Worm (Caenorhabditis elegans) whole organism, midembryonic: ENCODE data around the gene C16D2.1.

ENCODE experiments used
- T22C8.4 ChIP-seq: fragments of 200-800 bp; sonication (Bioruptor generic); IDR thresholded peaks from 2 replicates; pipeline ENCODE4 v1.3.6; 2022; ENCODE audit warnings: missing genetic modification characterization, missing compliant biosample characterization
- cog-1 ChIP-seq: sonication (generic microtip); optimal IDR thresholded peaks from 2 replicates; lab custom pipeline; 2016; ENCODE audit warnings: missing genetic modification characterization, missing compliant biosample characterization
- flt-1 ChIP-seq: fragments of 200-800 bp; sonication (Bioruptor generic); IDR thresholded peaks from 2 replicates; pipeline ENCODE4 v1.3.6; 2022; ENCODE audit warnings: missing genetic modification characterization, missing compliant biosample characterization
- ref-1 ChIP-seq: fragments of 200-800 bp; sonication (Bioruptor generic); conservative IDR thresholded peaks from 2 replicates; pipeline ENCODE4 v1.3.6; 2022; ENCODE audit warnings: missing genetic modification reagents, missing genetic modification characterization, missing compliant biosample characterization
- tab-1 ChIP-seq: fragments of 200-800 bp; sonication (Bioruptor generic); IDR thresholded peaks from 2 replicates; pipeline ENCODE4 v1.3.6; 2022; ENCODE audit warnings: missing genetic modification characterization, missing compliant biosample characterization

DNA sequence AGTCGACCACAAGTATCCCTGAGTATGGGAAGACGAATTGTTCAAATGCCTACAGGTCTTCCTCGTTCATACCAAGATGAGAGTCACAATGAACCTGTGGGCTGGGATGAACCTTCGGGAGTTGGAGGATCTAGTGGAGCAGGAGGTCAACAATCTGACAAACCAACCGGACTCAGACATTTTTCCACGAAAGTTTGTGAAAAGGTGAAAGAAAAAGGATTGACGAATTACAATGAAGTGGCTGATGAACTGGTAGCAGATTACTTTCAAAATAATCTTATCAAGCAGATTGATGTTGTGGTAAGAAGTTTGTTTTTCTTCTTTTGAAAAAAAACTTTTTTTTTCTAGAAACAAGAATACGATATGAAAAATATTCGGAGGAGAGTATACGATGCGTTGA is 38.6 kb downstream of the C16D2.1 start:
- no peak for TF ChIP-seq flt-1
- TF ChIP-seq ref-1 (GFP tag; lab: Robert Waterston, UW): no peak
- TF ChIP-seq T22C8.4: no peak
- no peak for TF ChIP-seq tab-1
- TF ChIP-seq cog-1: no peak
